Fruit fly (Drosophila melanogaster) whole organism, embryonic: ENCODE data around the gene CG31806.

Experiments
- CG10209 ChIP-seq: fragments of 200-800 bp; sonication (Bioruptor generic); optimal IDR thresholded peaks from 3 replicates; lab custom pipeline; 2017; ENCODE audit warnings: missing biosample characterization, mild to moderate bottlenecking, missing genetic modification characterization, missing genetic modification reagents
- CG10321 ChIP-seq: fragments of 200-800 bp; sonication (Bioruptor generic); IDR thresholded peaks from 2 replicates; pipeline ENCODE4 v1.3.6; 2022; ENCODE audit warnings: missing biosample characterization, missing genetic modification characterization
- CG10366 ChIP-seq: fragments of 200-800 bp; sonication (Bioruptor generic); IDR thresholded peaks from 2 replicates; pipeline ENCODE4 v1.3.6; 2022; ENCODE audit warnings: missing biosample characterization, missing genetic modification characterization
- CG10959 ChIP-seq: fragments of 200-800 bp; sonication (Bioruptor generic); IDR thresholded peaks from 2 replicates; pipeline ENCODE4 v1.3.6; 2022; ENCODE audit warnings: missing biosample characterization, missing genetic modification characterization
- CG11456 ChIP-seq: fragments of 200-800 bp; sonication (Bioruptor generic); IDR thresholded peaks from 3 replicates; pipeline ENCODE4 v1.3.6; 2022; ENCODE audit warnings: missing biosample characterization, missing genetic modification characterization
- CG13775 ChIP-seq: fragments of 200-800 bp; sonication (Bioruptor generic); optimal IDR thresholded peaks from 3 replicates; lab custom pipeline; 2017; ENCODE audit warnings: missing biosample characterization, mild to moderate bottlenecking, missing genetic modification characterization
- CG14050 ChIP-seq: fragments of 200-800 bp; sonication (Bioruptor generic); IDR thresholded peaks from 3 replicates; pipeline ENCODE4 v1.3.6; 2022; ENCODE audit warnings: missing biosample characterization, missing genetic modification characterization
- CG14441 ChIP-seq: fragments of 200-800 bp; sonication (Bioruptor generic); IDR thresholded peaks from 2 replicates; pipeline ENCODE4 v1.3.6; 2022; ENCODE audit warnings: missing biosample characterization, missing genetic modification characterization
- CG14965 ChIP-seq: fragments of 200-800 bp; sonication (Bioruptor generic); optimal IDR thresholded peaks from 2 replicates; lab custom pipeline; 2016; ENCODE audit warnings: missing biosample characterization, missing genetic modification characterization, borderline replicate concordance
- CG15514 ChIP-seq: fragments of 200-800 bp; sonication (Bioruptor generic); optimal IDR thresholded peaks from 3 replicates; lab custom pipeline; 2017; ENCODE audit warnings: missing biosample characterization, missing genetic modification characterization, mild to moderate bottlenecking, moderate library complexity, missing genetic modification reagents
- CG1603 ChIP-seq: fragments of 200-800 bp; sonication (Bioruptor generic); optimal IDR thresholded peaks from 2 replicates; lab custom pipeline; 2019; ENCODE audit warnings: missing biosample characterization, mild to moderate bottlenecking, missing genetic modification characterization, moderate library complexity
- CG1647 ChIP-seq: fragments of 200-800 bp; sonication (Bioruptor generic); optimal IDR thresholded peaks from 3 replicates; lab custom pipeline; 2016; ENCODE audit warnings: missing biosample characterization, missing genetic modification characterization
- CG17385 ChIP-seq: fragments of 200-800 bp; sonication (Bioruptor generic); optimal IDR thresholded peaks from 3 replicates; lab custom pipeline; 2018; ENCODE audit warnings: missing biosample characterization, mild to moderate bottlenecking, missing genetic modification characterization
- CG17802 ChIP-seq: fragments of 200-800 bp; sonication (Bioruptor generic); optimal IDR thresholded peaks from 2 replicates; lab custom pipeline; 2018; ENCODE audit warnings: missing biosample characterization, mild to moderate bottlenecking, missing genetic modification characterization, moderate library complexity
- CG31388 ChIP-seq: fragments of 200-800 bp; sonication (Bioruptor generic); optimal IDR thresholded peaks from 2 replicates; lab custom pipeline; 2016; ENCODE audit warnings: missing biosample characterization, missing genetic modification characterization
- CG31441 ChIP-seq: fragments of 200-800 bp; sonication (Bioruptor generic); IDR thresholded peaks from 2 replicates; pipeline ENCODE4 v1.3.6; 2022; ENCODE audit warnings: missing biosample characterization, missing genetic modification characterization
- CG3281 ChIP-seq: fragments of 200-800 bp; sonication (Bioruptor generic); optimal IDR thresholded peaks from 3 replicates; lab custom pipeline; 2017; ENCODE audit warnings: missing biosample characterization, mild to moderate bottlenecking, missing genetic modification characterization
- CG33213 ChIP-seq: fragments of 200-800 bp; sonication (Bioruptor generic); optimal IDR thresholded peaks from 3 replicates; lab custom pipeline; 2016; ENCODE audit warnings: missing biosample characterization, missing genetic modification characterization
- CG3838 ChIP-seq: fragments of 200-800 bp; sonication (Bioruptor generic); optimal IDR thresholded peaks from 3 replicates; lab custom pipeline; 2016; ENCODE audit warnings: missing biosample characterization, missing genetic modification characterization
- CG3847 ChIP-seq: fragments of 200-800 bp; sonication (Bioruptor generic); IDR thresholded peaks from 2 replicates; pipeline ENCODE4 v1.3.6; 2022; ENCODE audit warnings: missing biosample characterization, missing genetic modification characterization
- CG6854 ChIP-seq: fragments of 200-800 bp; sonication (Bioruptor generic); optimal IDR thresholded peaks from 3 replicates; lab custom pipeline; 2017; ENCODE audit warnings: missing biosample characterization, mild to moderate bottlenecking, missing genetic modification characterization
- CG8089 ChIP-seq: fragments of 200-800 bp; sonication (Bioruptor generic); optimal IDR thresholded peaks from 3 replicates; lab custom pipeline; 2016; ENCODE audit warnings: missing biosample characterization, missing genetic modification characterization
- CG8924 ChIP-seq: fragments of 200-800 bp; optimal IDR thresholded peaks from 3 replicates; lab custom pipeline; 2019; ENCODE audit warnings: missing biosample characterization, mild to moderate bottlenecking, missing genetic modification characterization, moderate library complexity
- CG9609 ChIP-seq: fragments of 200-800 bp; sonication (Bioruptor generic); optimal IDR thresholded peaks from 3 replicates; lab custom pipeline; 2016; ENCODE audit warnings: missing biosample characterization, missing genetic modification characterization
- CG9817 ChIP-seq: fragments of 200-800 bp; sonication (Bioruptor generic); optimal IDR thresholded peaks from 2 replicates; lab custom pipeline; 2018; ENCODE audit warnings: missing biosample characterization, mild to moderate bottlenecking, missing genetic modification characterization, moderate library complexity
- CoRest ChIP-seq: fragments of 200-800 bp; sonication (Bioruptor generic); optimal IDR thresholded peaks from 3 replicates; lab custom pipeline; 2018; ENCODE audit warnings: missing biosample characterization, mild to moderate bottlenecking, missing genetic modification characterization, moderate library complexity
- Dll ChIP-seq: fragments of 200-800 bp; sonication (Bioruptor generic); IDR thresholded peaks from 4 replicates; pipeline ENCODE4 v1.3.6; 2022; ENCODE audit warnings: missing biosample characterization, missing genetic modification characterization; ENCODE audit not compliant: partially characterized antibody
- ERR ChIP-seq: fragments of 200-800 bp; sonication (Bioruptor generic); optimal IDR thresholded peaks from 2 replicates; lab custom pipeline; 2016; ENCODE audit warnings: missing biosample characterization, missing genetic modification characterization
- Fer3 ChIP-seq: fragments of 200-800 bp; sonication (Bioruptor generic); optimal IDR thresholded peaks from 2 replicates; lab custom pipeline; 2018; ENCODE audit warnings: missing biosample characterization, mild to moderate bottlenecking, missing genetic modification characterization, moderate library complexity
- HLHmδ ChIP-seq: fragments of 200-800 bp; sonication (Bioruptor generic); optimal IDR thresholded peaks from 2 replicates; lab custom pipeline; 2018; ENCODE audit warnings: missing biosample characterization, mild to moderate bottlenecking, missing genetic modification characterization, moderate library complexity
- HmgZ ChIP-seq: fragments of 200-800 bp; sonication (Bioruptor generic); optimal IDR thresholded peaks from 2 replicates; lab custom pipeline; 2018; ENCODE audit warnings: missing biosample characterization, mild to moderate bottlenecking, missing genetic modification characterization
- Jarid2 ChIP-seq: fragments of 200-800 bp; sonication (Bioruptor generic); optimal IDR thresholded peaks from 3 replicates; lab custom pipeline; 2017; ENCODE audit warnings: mild to moderate bottlenecking, missing biosample characterization, missing genetic modification reagents, missing genetic modification characterization
- Kr ChIP-seq: fragments of 200-800 bp; sonication (Bioruptor generic); optimal IDR thresholded peaks from 2 replicates; lab custom pipeline; 2017; ENCODE audit warnings: missing biosample characterization, mild to moderate bottlenecking, missing genetic modification characterization
- Mrtf ChIP-seq: fragments of 200-800 bp; sonication (Bioruptor generic); IDR thresholded peaks from 3 replicates; pipeline ENCODE4 v1.3.6; 2022; ENCODE audit warnings: missing biosample characterization, missing genetic modification characterization
- NC2β ChIP-seq: fragments of 200-800 bp; sonication (Bioruptor generic); optimal IDR thresholded peaks from 2 replicates; lab custom pipeline; 2016; ENCODE audit warnings: missing biosample characterization, missing genetic modification characterization
- Ptx1 ChIP-seq: fragments of 200-800 bp; sonication (Bioruptor generic); IDR thresholded peaks from 2 replicates; pipeline ENCODE4 v1.3.6; 2022; ENCODE audit warnings: missing biosample characterization, missing genetic modification characterization
- YL-1 ChIP-seq: fragments of 200-800 bp; sonication (Bioruptor generic); optimal IDR thresholded peaks from 3 replicates; lab custom pipeline; 2017; ENCODE audit warnings: missing biosample characterization, mild to moderate bottlenecking, missing genetic modification characterization
- bowl ChIP-seq: fragments of 200-800 bp; sonication (Bioruptor generic); IDR thresholded peaks from 2 replicates; pipeline ENCODE4 v1.3.6; 2022; ENCODE audit warnings: missing biosample characterization, missing genetic modification characterization
- crc ChIP-seq: fragments of 200-800 bp; sonication (Bioruptor generic); optimal IDR thresholded peaks from 2 replicates; lab custom pipeline; 2016; ENCODE audit warnings: missing biosample characterization, missing genetic modification characterization
- dmrt99B ChIP-seq: fragments of 200-800 bp; sonication (Bioruptor generic); optimal IDR thresholded peaks from 2 replicates; lab custom pipeline; 2018; ENCODE audit warnings: missing biosample characterization, mild to moderate bottlenecking, missing genetic modification characterization, moderate library complexity
- emc ChIP-seq: fragments of 200-800 bp; sonication (Bioruptor generic); optimal IDR thresholded peaks from 2 replicates; lab custom pipeline; 2016; ENCODE audit warnings: missing biosample characterization, missing genetic modification characterization
- exex ChIP-seq: fragments of 200-800 bp; sonication (Bioruptor generic); optimal IDR thresholded peaks from 4 replicates; lab custom pipeline; 2018; ENCODE audit warnings: missing biosample characterization, mild to moderate bottlenecking, missing genetic modification characterization, moderate library complexity
- eyg ChIP-seq: fragments of 200-800 bp; sonication (Bioruptor generic); optimal IDR thresholded peaks from 3 replicates; lab custom pipeline; 2016; ENCODE audit warnings: missing biosample characterization, missing genetic modification characterization
- fd96Cb ChIP-seq: fragments of 200-800 bp; sonication (Bioruptor generic); optimal IDR thresholded peaks from 2 replicates; lab custom pipeline; 2018; ENCODE audit warnings: missing biosample characterization, mild to moderate bottlenecking, missing genetic modification characterization, moderate library complexity
- fru ChIP-seq: fragments of >200 bp; optimal IDR thresholded peaks from 2 replicates; lab custom pipeline; 2017
- klu ChIP-seq: fragments of 200-800 bp; sonication (Bioruptor generic); IDR thresholded peaks from 2 replicates; pipeline ENCODE4 v1.3.6; 2022; ENCODE audit warnings: missing biosample characterization, missing genetic modification characterization
- repo ChIP-seq: fragments of 200-800 bp; sonication (Bioruptor generic); optimal IDR thresholded peaks from 2 replicates; lab custom pipeline; 2016; ENCODE audit warnings: missing biosample characterization, missing genetic modification characterization
- slbo ChIP-seq: fragments of 200-800 bp; sonication (Bioruptor generic); IDR thresholded peaks from 2 replicates; pipeline ENCODE4 v1.3.6; 2022; ENCODE audit warnings: missing biosample characterization, missing genetic modification characterization
- slp2 ChIP-seq: fragments of 200-800 bp; sonication (Bioruptor generic); optimal IDR thresholded peaks from 2 replicates; lab custom pipeline; 2016; ENCODE audit warnings: missing biosample characterization, missing genetic modification characterization
- trh ChIP-seq: fragments of 200-800 bp; sonication (Bioruptor generic); optimal IDR thresholded peaks from 2 replicates; lab custom pipeline; 2016; ENCODE audit warnings: missing biosample characterization, missing genetic modification characterization
- twi ChIP-seq: fragments of 200-800 bp; optimal IDR thresholded peaks from 2 replicates; lab custom pipeline; 2019; ENCODE audit warnings: missing biosample characterization, mild to moderate bottlenecking, missing genetic modification characterization, moderate library complexity
- unc-4 ChIP-seq: fragments of 200-800 bp; sonication (Bioruptor generic); IDR thresholded peaks from 2 replicates; pipeline ENCODE4 v1.3.6; 2022; ENCODE audit warnings: missing biosample characterization, missing genetic modification characterization; ENCODE audit not compliant: partially characterized antibody
- yki ChIP-seq: fragments of >200 bp; optimal IDR thresholded peaks from 3 replicates; lab custom pipeline; 2018

CG31806 gene

dm6 chr2L:17027503-17027902 lies 42.7 kb downstream of the CG31806 start (continued):
- TF ChIP-seq CG17802 (no peak), slbo (GFP tag; lab: Robert Waterston, UW) (peak; percentile 46), Mrtf (0 out of 3 replicates have a peak, but pooled peaks have one; percentile 22), bowl (GFP tag; lab: Robert Waterston, UW) (no peak), CG3847 (GFP tag; lab: Robert Waterston, UW) (no peak), exex (tag; lab: Kevin White, UChicago) (no peak), Fer3 (no peak), ERR (GFP tag; lab: Kevin White, UChicago) (no peak), CG11456 (GFP tag; lab: Robert Waterston, UW) (no peak), HLHmδ (GFP tag; lab: Kevin White, UChicago) (no peak), CG15514 (GFP tag; lab: Kevin White, UChicago) (peak; percentile 8), Kr (GFP tag; lab: Kevin White, UChicago) (no peak), CoRest (no peak), emc (GFP tag; lab: Kevin White, UChicago) (no peak), CG10209 (GFP tag; lab: Kevin White, UChicago) (no peak), CG31388 (GFP tag; lab: Kevin White, UChicago) (no peak), Jarid2 (GFP tag; lab: Kevin White, UChicago) (no peak), CG9609 (GFP tag; lab: Kevin White, UChicago) (no peak), CG1647 (GFP tag; lab: Kevin White, UChicago) (no peak), yki (lab: Kevin White, UChicago) (no peak), eyg (no peak), CG14441 (GFP tag; lab: Robert Waterston, UW) (0 out of 2 replicates have a peak, but pooled peaks have one; percentile 22), CG3838 (GFP tag; lab: Kevin White, UChicago) (no peak), dmrt99B (tag; lab: Kevin White, UChicago) (peak; percentile 39), crc (no peak), CG6854 (GFP tag; lab: Kevin White, UChicago) (no peak), Ptx1 (GFP tag; lab: Robert Waterston, UW) (0 out of 2 replicates have a peak, but pooled peaks have one; percentile 8), Dll (GFP tag; lab: Robert Waterston, UW) (no peak), fru (no peak), unc-4 (GFP tag; lab: Robert Waterston, UW) (no peak), YL-1 (no peak), CG8089 (GFP tag; lab: Kevin White, UChicago) (no peak), CG14050 (GFP tag; lab: Robert Waterston, UW) (no peak), CG14965 (GFP tag; lab: Kevin White, UChicago) (no peak), CG10959 (GFP tag; lab: Robert Waterston, UW) (no peak), CG1603 (tag; lab: Kevin White, UChicago) (peak; percentile 31), CG9817 (tag; lab: Kevin White, UChicago) (no peak), CG31441 (no peak), CG10366 (GFP tag; lab: Robert Waterston, UW) (no peak), CG3281 (GFP tag; lab: Kevin White, UChicago) (no peak), CG33213 (no peak), klu (no peak), CG10321 (GFP tag; lab: Robert Waterston, UW) (no peak), trh (no peak), fd96Cb (tag; lab: Kevin White, UChicago) (no peak), CG13775 (no peak), CG17385 (GFP tag; lab: Kevin White, UChicago) (no peak), NC2β (GFP tag; lab: Kevin White, UChicago) (no peak), twi (tag; lab: Kevin White, UChicago) (no peak), HmgZ (tag; lab: Kevin White, UChicago) (no peak), CG8924 (no peak), repo (GFP tag; lab: Kevin White, UChicago) (no peak), slp2 (GFP tag; lab: Kevin White, UChicago) (no peak)
